Worm (Caenorhabditis elegans) whole organism, L2 larva: ENCODE data around the gene F47G3.1.

ENCODE experiments used
- C34F6.9 ChIP-seq: fragments of 150-350 bp; optimal IDR thresholded peaks from 2 replicates; lab custom pipeline; 2014; ENCODE audit warnings: missing biosample characterization, missing genetic modification characterization
- F13H6.1 ChIP-seq: sonication (generic microtip); optimal IDR thresholded peaks from 2 replicates; lab custom pipeline; 2016; ENCODE audit warnings: missing genetic modification characterization, missing compliant biosample characterization
- R02D3.7 ChIP-seq: fragments of 150-350 bp; optimal IDR thresholded peaks from 2 replicates; lab custom pipeline; 2014; ENCODE audit warnings: missing biosample characterization, missing genetic modification characterization
- Y55F3AM.14 ChIP-seq: fragments of 200-800 bp; sonication (Bioruptor generic); optimal IDR thresholded peaks from 2 replicates; lab custom pipeline; 2018; ENCODE audit warnings: mild to moderate bottlenecking, missing genetic modification characterization, missing compliant biosample characterization
- alr-1 ChIP-seq: fragments of 150-350 bp; optimal IDR thresholded peaks from 2 replicates; lab custom pipeline; 2014; ENCODE audit warnings: missing biosample characterization, missing genetic modification characterization
- aly-2 ChIP-seq: fragments of 150-350 bp; optimal IDR thresholded peaks from 2 replicates; lab custom pipeline; 2014; ENCODE audit warnings: missing biosample characterization, missing genetic modification characterization
- ama-1 ChIP-seq: fragments of 150-350 bp; optimal IDR thresholded peaks from 2 replicates; lab custom pipeline; 2018; ENCODE audit warnings: inconsistent platforms
- ceh-82 ChIP-seq: fragments of 150-350 bp; optimal IDR thresholded peaks from 2 replicates; lab custom pipeline; 2014; ENCODE audit warnings: missing biosample characterization, missing genetic modification characterization
- dmd-4 ChIP-seq: sonication (generic microtip); optimal IDR thresholded peaks from 2 replicates; lab custom pipeline; 2017; ENCODE audit warnings: missing biosample characterization, missing genetic modification characterization
- egl-27 ChIP-seq: sonication (generic microtip); optimal IDR thresholded peaks from 3 replicates; lab custom pipeline; 2017; ENCODE audit warnings: missing biosample characterization, missing genetic modification reagents, missing genetic modification characterization
- elt-1 ChIP-seq: fragments of 150-350 bp; optimal IDR thresholded peaks from 2 replicates; lab custom pipeline; 2014; ENCODE audit warnings: missing biosample characterization, missing genetic modification characterization
- fos-1 ChIP-seq: fragments of 150-350 bp; optimal IDR thresholded peaks from 2 replicates; lab custom pipeline; 2014; ENCODE audit warnings: missing biosample characterization, missing genetic modification characterization
- gmeb-1 ChIP-seq: fragments of 150-350 bp; optimal IDR thresholded peaks from 2 replicates; lab custom pipeline; 2014; ENCODE audit warnings: missing biosample characterization, missing genetic modification characterization
- lin-11 ChIP-seq: fragments of 150-350 bp; sonication (generic microtip); optimal IDR thresholded peaks from 2 replicates; lab custom pipeline; 2014; ENCODE audit warnings: missing biosample characterization, missing genetic modification characterization, inconsistent platforms, mixed read lengths
- lsy-2 ChIP-seq, 2 experiments: fragments of 150-350 bp in 1 of 2; sonication (generic microtip) in 1 of 2; optimal IDR thresholded peaks; 2 replicates each; lab custom pipeline; 2014 to 2017; ENCODE audit warnings: missing biosample characterization in 2 of 2, missing genetic modification characterization in 2 of 2
- mab-5 ChIP-seq: fragments of 150-350 bp; optimal IDR thresholded peaks from 2 replicates; lab custom pipeline; 2014; ENCODE audit warnings: missing biosample characterization, missing genetic modification characterization
- mbf-1 ChIP-seq: sonication (generic microtip); optimal IDR thresholded peaks from 2 replicates; lab custom pipeline; 2017; ENCODE audit warnings: missing biosample characterization, missing genetic modification characterization
- mdl-1 ChIP-seq, 2 experiments: fragments of 150-350 bp in 1 of 2; sonication (generic microtip) in 1 of 2; optimal IDR thresholded peaks; 2 replicates each; lab custom pipeline; 2017; ENCODE audit warnings: missing biosample characterization in 2 of 2, missing genetic modification characterization in 2 of 2
- nhr-10 ChIP-seq: sonication (generic microtip); optimal IDR thresholded peaks from 2 replicates; lab custom pipeline; 2017; ENCODE audit warnings: missing biosample characterization, missing genetic modification characterization
- nhr-11 ChIP-seq: fragments of 150-350 bp; optimal IDR thresholded peaks from 2 replicates; lab custom pipeline; 2014; ENCODE audit warnings: missing biosample characterization, missing genetic modification characterization
- nhr-129 ChIP-seq: fragments of 150-350 bp; optimal IDR thresholded peaks from 2 replicates; lab custom pipeline; 2014; ENCODE audit warnings: missing biosample characterization, missing genetic modification characterization
- nhr-237 ChIP-seq: fragments of 150-350 bp; optimal IDR thresholded peaks from 2 replicates; lab custom pipeline; 2014; ENCODE audit warnings: missing biosample characterization, missing genetic modification characterization
- nhr-25 ChIP-seq: fragments of 150-350 bp; sonication (generic microtip); optimal IDR thresholded peaks from 3 replicates; lab custom pipeline; 2014; ENCODE audit warnings: missing biosample characterization, missing genetic modification characterization
- nhr-6 ChIP-seq: fragments of 150-350 bp; optimal IDR thresholded peaks from 2 replicates; lab custom pipeline; 2014; ENCODE audit warnings: missing biosample characterization, missing genetic modification characterization
- nhr-77 ChIP-seq: fragments of 150-350 bp; optimal IDR thresholded peaks from 2 replicates; lab custom pipeline; 2014; ENCODE audit warnings: missing biosample characterization, missing genetic modification characterization
- peb-1 ChIP-seq: fragments of 150-350 bp; optimal IDR thresholded peaks from 2 replicates; lab custom pipeline; 2014; ENCODE audit warnings: missing biosample characterization, missing genetic modification characterization
- sem-4 ChIP-seq: fragments of 150-350 bp; optimal IDR thresholded peaks from 2 replicates; lab custom pipeline; 2014; ENCODE audit warnings: missing biosample characterization, missing genetic modification reagents, missing genetic modification characterization
- sma-3 ChIP-seq: sonication (generic microtip); optimal IDR thresholded peaks from 2 replicates; lab custom pipeline; 2016; ENCODE audit warnings: missing genetic modification reagents, missing genetic modification characterization, missing compliant biosample characterization
- sma-9 ChIP-seq, 2 experiments: fragments of 150-350 bp in 1 of 2; sonication (generic microtip) in 1 of 2; optimal IDR thresholded peaks; 2 replicates each; lab custom pipeline; 2014 to 2016; ENCODE audit warnings: missing genetic modification characterization in 2 of 2, mild to moderate bottlenecking in 1 of 2, missing biosample characterization in 1 of 2, missing compliant biosample characterization in 1 of 2, missing genetic modification reagents in 1 of 2, moderate library complexity in 1 of 2
- unc-39 ChIP-seq: fragments of 150-350 bp; optimal IDR thresholded peaks from 2 replicates; lab custom pipeline; 2014; ENCODE audit warnings: missing biosample characterization, missing genetic modification characterization
- unc-55 ChIP-seq: fragments of 150-350 bp; sonication (generic microtip); optimal IDR thresholded peaks from 3 replicates; lab custom pipeline; 2014; ENCODE audit warnings: missing biosample characterization, missing genetic modification reagents, missing genetic modification characterization
- unc-62 ChIP-seq: fragments of 150-350 bp; optimal IDR thresholded peaks from 2 replicates; lab custom pipeline; 2014; ENCODE audit warnings: missing biosample characterization, missing genetic modification reagents, missing genetic modification characterization
- ztf-1 ChIP-seq: fragments of 200-800 bp; sonication (Bioruptor generic); conservative IDR thresholded peaks from 2 replicates; pipeline ENCODE4 v1.3.6; 2022; ENCODE audit warnings: missing genetic modification characterization, missing compliant biosample characterization
- ztf-11 ChIP-seq: sonication (generic microtip); optimal IDR thresholded peaks from 2 replicates; lab custom pipeline; 2017; ENCODE audit warnings: missing biosample characterization, missing genetic modification characterization
- ztf-4 ChIP-seq: fragments of 150-350 bp; optimal IDR thresholded peaks from 2 replicates; lab custom pipeline; 2014; ENCODE audit warnings: missing biosample characterization, missing genetic modification characterization

Gene F47G3.1

ce11 chrX:2382227-2382626 is 3.3 kb upstream of the F47G3.1 start (continued):
- TF ChIP-seq ceh-82 (tag; lab: Kevin White, UChicago) (no peak), mdl-1 (tag; optimal IDR thresholded peaks at IDR 0.05; lab: Kevin White, UChicago) (no peak), nhr-10 (tag; lab: Kevin White, UChicago) (no peak), ama-1 (lab: Kevin White, UChicago) (no peak), sma-3 (GFP tag; lab: Kevin White, UChicago) (peak; percentile 75), unc-62 (no peak), lin-11 (peak; percentile 17), unc-39 (tag; lab: Kevin White, UChicago) (no peak), sem-4 (peak; percentile 35), elt-1 (no peak), nhr-25 (tag; lab: Kevin White, UChicago) (peak; percentile 50), peb-1 (tag; lab: Kevin White, UChicago) (no peak), nhr-237 (tag; lab: Kevin White, UChicago) (no peak), ztf-1 (GFP tag; lab: Robert Waterston, UW) (no peak), Y55F3AM.14 (GFP tag; lab: Kevin White, UChicago) (no peak), lsy-2 (tag; optimal IDR thresholded peaks at IDR 0.05; lab: Kevin White, UChicago) (peak; percentile 30 to 79), ztf-4 (tag; lab: Kevin White, UChicago) (peak; percentile 6), nhr-11 (no peak), alr-1 (no peak)
- TF ChIP-seq, all 48 proteins: peak for 16

- TF ChIP-seq egl-27 (no peak), sma-9 (GFP tag; optimal IDR thresholded peaks at IDR 0.05; lab: Kevin White, UChicago) (peak; percentile 51), sma-9 (tag; optimal IDR thresholded peaks at IDR 0.05; lab: Kevin White, UChicago) (no peak), sma-3 (GFP tag; lab: Kevin White, UChicago) (peak; percentile 8)
- TF ChIP-seq, all 48 proteins: peak for 2
These were observed 1.5 kb downstream of the F47G3.1 start for ce11 chrX:2386922-2387566.

- TF ChIP-seq gmeb-1 (tag; lab: Kevin White, UChicago): no peak
- no peak for TF ChIP-seq nhr-129 (tag; lab: Kevin White, UChicago)
- TF ChIP-seq aly-2: no peak
These were observed 9.4 kb downstream of the F47G3.1 start, which contains the start of gene C43H6.6 for ce11 chrX:2394983-2395382. TSS of gene C43H6.6 (plus strand) at chrX:2395283.

- TF ChIP-seq egl-27 (peak; percentile 28), Y55F3AM.14 (GFP tag; lab: Kevin White, UChicago) (no peak), nhr-25 (tag; lab: Kevin White, UChicago) (peak; percentile 2), aly-2 (no peak), lsy-2 (tag; optimal IDR thresholded peaks at IDR 0.05; lab: Kevin White, UChicago) (peak in 1 of 2 experiments; percentile 58), lin-11 (peak; percentile 56), sma-9 (GFP tag; optimal IDR thresholded peaks at IDR 0.05; lab: Kevin White, UChicago) (peak; percentile 77), sma-9 (tag; optimal IDR thresholded peaks at IDR 0.05; lab: Kevin White, UChicago) (no peak), sma-3 (GFP tag; lab: Kevin White, UChicago) (peak; percentile 26), nhr-6 (peak; percentile 38), gmeb-1 (tag; lab: Kevin White, UChicago) (peak; percentile 38), fos-1 (tag; lab: Kevin White, UChicago) (peak; percentile 86), mbf-1 (tag; lab: Kevin White, UChicago) (no peak), mdl-1 (tag; optimal IDR thresholded peaks at IDR 0.05; lab: Kevin White, UChicago) (peak in 1 of 2 experiments; percentile 24), C34F6.9 (tag; lab: Kevin White, UChicago) (peak; percentile 49), sem-4 (peak; percentile 22), nhr-129 (tag; lab: Kevin White, UChicago) (peak; percentile 65), mab-5 (tag; lab: Kevin White, UChicago) (peak; percentile 15), F13H6.1 (tag; lab: Kevin White, UChicago) (peak; percentile 86), unc-55 (peak; percentile 35), alr-1 (no peak)
These were observed 16.3 kb downstream of the F47G3.1 start, which contains the start of gene dhhc-9 for ce11 chrX:2401883-2402282. TSS of gene dhhc-9 (minus strand) at chrX:2402036.

ce11 chrX:2403724-2404123 is 18.2 kb downstream of the F47G3.1 start, which contains the start of gene C43H6.4:
TSS of gene C43H6.4 (plus strand) at chrX:2404024.
- TF ChIP-seq lin-11: no peak
- no peak for TF ChIP-seq ama-1 (lab: Kevin White, UChicago)
- TF ChIP-seq Y55F3AM.14 (GFP tag; lab: Kevin White, UChicago): no peak
- TF ChIP-seq lsy-2 (tag; optimal IDR thresholded peaks at IDR 0.05; lab: Kevin White, UChicago): no peak
- no peak for TF ChIP-seq aly-2
- TF ChIP-seq nhr-11: no peak
- TF ChIP-seq F13H6.1 (tag; lab: Kevin White, UChicago): no peak
- no peak for TF ChIP-seq mdl-1 (tag; optimal IDR thresholded peaks at IDR 0.05; lab: Kevin White, UChicago)
- TF ChIP-seq nhr-77 (tag; lab: Kevin White, UChicago): no peak
- TF ChIP-seq dmd-4 (tag; lab: Kevin White, UChicago): no peak
- no peak for TF ChIP-seq ztf-11
- TF ChIP-seq R02D3.7 (tag; lab: Kevin White, UChicago): no peak
- TF ChIP-seq fos-1 (tag; lab: Kevin White, UChicago): no peak
- no peak for TF ChIP-seq mbf-1 (tag; lab: Kevin White, UChicago)
